Worm (Caenorhabditis elegans) whole organism, L3 larva: ENCODE results near the gene anat-1.
A peak's percentile ranks its signal among the peaks of the same experiment; 100 is the strongest.

ENCODE experiments used
- R02D3.7 ChIP-seq: fragments of 150-350 bp; optimal IDR thresholded peaks from 2 replicates; lab custom pipeline; 2014; ENCODE audit warnings: missing biosample characterization, missing genetic modification characterization
- ZK546.5 ChIP-seq: sonication (generic microtip); optimal IDR thresholded peaks from 2 replicates; lab custom pipeline; 2017; ENCODE audit warnings: missing biosample characterization, missing genetic modification characterization
- aly-2 ChIP-seq: fragments of 150-350 bp; optimal IDR thresholded peaks from 2 replicates; lab custom pipeline; 2014; ENCODE audit warnings: missing biosample characterization, missing genetic modification characterization
- ama-1 ChIP-seq: fragments of 150-350 bp; optimal IDR thresholded peaks from 2 replicates; lab custom pipeline; 2018
- ceh-16 ChIP-seq: sonication (generic microtip); optimal IDR thresholded peaks from 2 replicates; lab custom pipeline; 2017; ENCODE audit warnings: missing biosample characterization, missing genetic modification characterization
- ceh-28 ChIP-seq: fragments of 150-350 bp; optimal IDR thresholded peaks from 2 replicates; lab custom pipeline; 2014; ENCODE audit warnings: missing biosample characterization, missing genetic modification reagents, missing genetic modification characterization
- ceh-82 ChIP-seq: fragments of 150-350 bp; optimal IDR thresholded peaks from 2 replicates; lab custom pipeline; 2014; ENCODE audit warnings: missing biosample characterization, missing genetic modification characterization
- ceh-9 ChIP-seq: sonication (generic microtip); optimal IDR thresholded peaks from 2 replicates; lab custom pipeline; 2018; ENCODE audit warnings: missing biosample characterization, missing genetic modification characterization
- daf-12 ChIP-seq: fragments of 150-350 bp; optimal IDR thresholded peaks from 2 replicates; lab custom pipeline; 2014; ENCODE audit warnings: missing biosample characterization, missing genetic modification reagents, missing genetic modification characterization
- egl-5 ChIP-seq: fragments of 150-350 bp; optimal IDR thresholded peaks from 2 replicates; lab custom pipeline; 2017; ENCODE audit warnings: missing biosample characterization, missing genetic modification reagents, missing genetic modification characterization, inconsistent platforms
- elt-2 ChIP-seq: sonication (generic microtip); optimal IDR thresholded peaks from 2 replicates; lab custom pipeline; 2016; ENCODE audit warnings: missing genetic modification reagents, mild to moderate bottlenecking, missing genetic modification characterization, missing compliant biosample characterization
- elt-3 ChIP-seq, 3 experiments: fragments of 150-350 bp in 1 of 3; sonication (generic microtip) in 2 of 3; optimal IDR thresholded peaks; 2 replicates in 2 of 3; 4 replicates in 1 of 3; lab custom pipeline; 2014 to 2017; ENCODE audit warnings: missing biosample characterization in 3 of 3, missing genetic modification characterization in 3 of 3
- eor-1 ChIP-seq, 2 experiments: fragments of 150-350 bp; optimal IDR thresholded peaks; 2 replicates each; lab custom pipeline; 2014 to 2018; ENCODE audit warnings: missing biosample characterization in 2 of 2, missing genetic modification characterization in 2 of 2
- fkh-10 ChIP-seq: sonication (generic microtip); optimal IDR thresholded peaks from 2 replicates; lab custom pipeline; 2017; ENCODE audit warnings: missing biosample characterization, missing genetic modification reagents, missing genetic modification characterization
- fkh-2 ChIP-seq: fragments of 150-350 bp; optimal IDR thresholded peaks from 2 replicates; lab custom pipeline; 2014; ENCODE audit warnings: missing biosample characterization, missing genetic modification reagents, missing genetic modification characterization
- fos-1 ChIP-seq: fragments of 150-350 bp; optimal IDR thresholded peaks from 2 replicates; lab custom pipeline; 2014; ENCODE audit warnings: missing biosample characterization, missing genetic modification characterization
- hmg-11 ChIP-seq: sonication (generic microtip); optimal IDR thresholded peaks from 2 replicates; lab custom pipeline; 2016; ENCODE audit warnings: missing genetic modification characterization, missing compliant biosample characterization
- lin-15B ChIP-seq: fragments of 150-350 bp; optimal IDR thresholded peaks from 2 replicates; lab custom pipeline; 2014; ENCODE audit warnings: missing biosample characterization, missing genetic modification characterization
- lin-39 ChIP-seq: fragments of 150-350 bp; optimal IDR thresholded peaks from 2 replicates; lab custom pipeline; 2018; ENCODE audit warnings: missing biosample characterization, missing genetic modification reagents, missing genetic modification characterization
- lsy-12 ChIP-seq: sonication (generic microtip); optimal IDR thresholded peaks from 2 replicates; lab custom pipeline; 2016; ENCODE audit warnings: mild to moderate bottlenecking, missing genetic modification characterization, missing compliant biosample characterization
- mdl-1 ChIP-seq: fragments of 150-350 bp; optimal IDR thresholded peaks from 2 replicates; lab custom pipeline; 2014; ENCODE audit warnings: missing biosample characterization, missing genetic modification characterization
- mml-1 ChIP-seq: fragments of 150-350 bp; sonication (generic microtip); optimal IDR thresholded peaks from 3 replicates; lab custom pipeline; 2014; ENCODE audit warnings: missing biosample characterization, missing genetic modification characterization
- nfya-1 ChIP-seq: sonication (generic microtip); optimal IDR thresholded peaks from 2 replicates; lab custom pipeline; 2017; ENCODE audit warnings: missing genetic modification characterization, mild to moderate bottlenecking, missing compliant biosample characterization, antibody characterized with exemption, moderate library complexity; ENCODE audit not compliant: insufficient read depth
- nhr-11 ChIP-seq: fragments of 150-350 bp; optimal IDR thresholded peaks from 2 replicates; lab custom pipeline; 2014; ENCODE audit warnings: missing biosample characterization, missing genetic modification characterization
- nhr-12 ChIP-seq: fragments of 150-350 bp; optimal IDR thresholded peaks from 2 replicates; lab custom pipeline; 2014; ENCODE audit warnings: missing biosample characterization, missing genetic modification characterization
- nhr-23 ChIP-seq: fragments of 150-350 bp; optimal IDR thresholded peaks from 2 replicates; lab custom pipeline; 2014; ENCODE audit warnings: missing biosample characterization, missing genetic modification reagents, missing genetic modification characterization
- nhr-237 ChIP-seq: fragments of 150-350 bp; optimal IDR thresholded peaks from 2 replicates; lab custom pipeline; 2014; ENCODE audit warnings: missing biosample characterization, missing genetic modification characterization
- nhr-25 ChIP-seq: sonication (generic microtip); optimal IDR thresholded peaks from 2 replicates; lab custom pipeline; 2017; ENCODE audit warnings: missing biosample characterization, missing genetic modification characterization
- nhr-28 ChIP-seq: fragments of 150-350 bp; optimal IDR thresholded peaks from 2 replicates; lab custom pipeline; 2014; ENCODE audit warnings: missing biosample characterization, missing genetic modification characterization
- nhr-43 ChIP-seq: sonication (generic microtip); optimal IDR thresholded peaks from 2 replicates; lab custom pipeline; 2016; ENCODE audit warnings: mild to moderate bottlenecking, missing genetic modification characterization, missing compliant biosample characterization; ENCODE audit not compliant: poor library complexity, severe bottlenecking
- nhr-76 ChIP-seq: fragments of 150-350 bp; sonication (generic microtip); optimal IDR thresholded peaks from 5 replicates; lab custom pipeline; 2014; ENCODE audit warnings: missing biosample characterization, missing genetic modification characterization
- pha-4 ChIP-seq: fragments of 150-350 bp; optimal IDR thresholded peaks from 2 replicates; lab custom pipeline; 2014; ENCODE audit warnings: missing biosample characterization, missing genetic modification reagents, missing genetic modification characterization
- pqm-1 ChIP-seq: fragments of 150-350 bp; optimal IDR thresholded peaks from 2 replicates; lab custom pipeline; 2017; ENCODE audit warnings: missing biosample characterization, missing genetic modification characterization, inconsistent platforms
- sea-2 ChIP-seq: fragments of 150-350 bp; sonication (generic microtip); optimal IDR thresholded peaks from 4 replicates; lab custom pipeline; 2014; ENCODE audit warnings: missing biosample characterization, missing genetic modification reagents, missing genetic modification characterization
- skn-1 ChIP-seq: fragments of 150-350 bp; optimal IDR thresholded peaks from 2 replicates; lab custom pipeline; 2014; ENCODE audit warnings: missing biosample characterization, missing genetic modification characterization
- snpc-4 ChIP-seq: fragments of 150-350 bp; optimal IDR thresholded peaks from 2 replicates; lab custom pipeline; 2014; ENCODE audit warnings: missing biosample characterization, missing genetic modification characterization
- tbx-2 ChIP-seq: sonication (generic microtip); optimal IDR thresholded peaks from 2 replicates; lab custom pipeline; 2016; ENCODE audit warnings: mild to moderate bottlenecking, missing genetic modification characterization, missing compliant biosample characterization
- unc-39 ChIP-seq: sonication (generic microtip); optimal IDR thresholded peaks from 4 replicates; lab custom pipeline; 2017; ENCODE audit warnings: missing biosample characterization, missing genetic modification characterization
- unc-62 ChIP-seq: fragments of 150-350 bp; sonication (generic microtip); optimal IDR thresholded peaks from 4 replicates; lab custom pipeline; 2014; ENCODE audit warnings: missing biosample characterization, missing genetic modification reagents, missing genetic modification characterization
- zag-1 ChIP-seq: fragments of 150-350 bp; optimal IDR thresholded peaks from 2 replicates; lab custom pipeline; 2014; ENCODE audit warnings: missing biosample characterization, missing genetic modification characterization
- ztf-4 ChIP-seq: fragments of 150-350 bp; optimal IDR thresholded peaks from 2 replicates; lab custom pipeline; 2014; ENCODE audit warnings: missing biosample characterization, missing genetic modification characterization

anat-1 gene

DNA sequence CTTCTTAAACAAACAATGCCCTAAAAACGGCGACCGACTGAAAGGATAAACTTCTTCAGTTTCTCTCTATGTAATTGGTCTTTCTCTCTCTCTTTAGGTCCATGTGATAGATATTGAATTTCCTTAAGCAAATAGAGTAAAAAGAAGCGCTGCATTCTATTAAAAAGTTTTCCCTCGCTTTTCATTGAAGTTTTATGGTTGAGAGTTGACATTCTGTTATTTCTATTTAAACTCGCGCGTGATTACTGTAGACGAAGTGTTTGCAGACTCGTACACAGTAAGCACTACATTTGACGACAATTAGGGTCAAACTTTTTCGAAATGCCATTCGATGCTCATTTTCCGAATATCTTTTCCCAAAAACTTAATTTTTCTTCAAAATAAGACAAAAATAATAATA, 6.5 kb downstream of the anat-1 start:
- TF ChIP-seq nhr-25 (tag; lab: Kevin White, UChicago) (no peak), pha-4 (peak; percentile 57)

DNA sequence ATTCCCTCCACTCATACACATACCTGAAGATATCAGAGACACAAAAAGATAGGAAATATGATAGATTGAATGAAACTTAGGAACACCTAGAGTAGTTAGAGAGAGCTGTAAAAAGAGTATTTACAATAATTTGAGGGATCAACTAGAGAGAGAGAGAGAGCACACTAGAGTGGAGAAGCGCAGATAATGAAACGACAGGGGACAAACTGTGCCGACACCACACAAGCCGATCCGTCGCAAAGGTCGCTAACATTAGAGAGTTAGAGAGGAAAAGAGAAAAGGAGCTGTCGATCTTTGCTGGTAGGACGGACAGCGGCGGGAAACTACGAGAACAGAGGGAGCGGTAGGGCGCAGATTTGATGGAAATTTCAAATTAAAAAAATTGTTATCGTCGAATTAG, 14.5 kb downstream of the anat-1 start, which contains the start of gene dyci-1:
TSS of gene dyci-1 (minus strand) at position 122 of the 400 bp plus-strand sequence.
- TF ChIP-seq elt-2 (tag; lab: Kevin White, UChicago) (peak; percentile 22), nfya-1 (tag; lab: Kevin White, UChicago) (peak; percentile 32), nhr-28 (no peak), nhr-25 (tag; lab: Kevin White, UChicago) (peak; percentile 30), daf-12 (tag; lab: Kevin White, UChicago) (no peak), ztf-4 (tag; lab: Kevin White, UChicago) (no peak), nhr-76 (tag; lab: Kevin White, UChicago) (no peak), lin-39 (tag; lab: Kevin White, UChicago) (no peak), snpc-4 (peak; percentile 13), nhr-12 (tag; lab: Kevin White, UChicago) (no peak), elt-3 (tag; optimal IDR thresholded peaks at IDR 0.05; lab: Kevin White, UChicago) (no peak), pqm-1 (no peak), eor-1 (tag; optimal IDR thresholded peaks at IDR 0.05; lab: Kevin White, UChicago) (no peak), mml-1 (tag; lab: Kevin White, UChicago) (no peak), R02D3.7 (tag; lab: Kevin White, UChicago) (no peak), ama-1 (no peak), ceh-82 (tag; lab: Kevin White, UChicago) (no peak), ceh-28 (peak; percentile 17), pha-4 (peak; percentile 87), lin-15B (tag; lab: Kevin White, UChicago) (peak; percentile 30)

DNA sequence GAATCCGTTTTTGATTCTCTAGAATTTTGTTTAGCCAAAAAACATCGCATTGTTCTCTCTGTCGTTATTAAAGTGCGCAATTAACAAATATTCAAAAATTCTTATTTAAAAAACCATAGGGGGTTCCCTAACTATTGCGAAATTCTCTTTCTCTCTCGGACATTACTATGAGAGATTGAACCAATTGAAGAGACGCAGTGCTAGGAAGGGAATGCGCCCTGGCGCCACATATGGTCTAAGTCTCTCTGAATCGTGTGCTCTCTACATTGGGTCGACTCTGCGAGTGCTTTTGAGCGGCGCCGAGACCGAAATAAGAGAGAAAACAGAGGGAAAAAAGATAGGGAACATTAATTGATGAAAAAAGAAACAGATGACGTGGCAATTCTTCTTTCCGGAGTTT, 15.2 kb downstream of the anat-1 start:
- TF ChIP-seq snpc-4 = peak; percentile 54
- no peak for TF ChIP-seq daf-12 (tag; lab: Kevin White, UChicago)
- no peak for TF ChIP-seq ztf-4 (tag; lab: Kevin White, UChicago)
- peak; percentile 79 for TF ChIP-seq pha-4
- peak; percentile 17 for TF ChIP-seq zag-1
- TF ChIP-seq pqm-1 = peak; percentile 49
- TF ChIP-seq nhr-43 = peak; percentile 14
- no peak for TF ChIP-seq mml-1 (tag; lab: Kevin White, UChicago)
- no peak for TF ChIP-seq unc-62 (GFP tag; lab: Kevin White, UChicago)
- TF ChIP-seq elt-2 (tag; lab: Kevin White, UChicago) = peak; percentile 60
- peak; percentile 14 for TF ChIP-seq skn-1 (tag; lab: Kevin White, UChicago)
- peak; percentile 32 for TF ChIP-seq nhr-25 (tag; lab: Kevin White, UChicago)
- TF ChIP-seq nfya-1 (tag; lab: Kevin White, UChicago) = peak; percentile 85
- no peak for TF ChIP-seq ceh-9 (tag; lab: Kevin White, UChicago)
- peak; percentile 63 for TF ChIP-seq lin-39 (tag; lab: Kevin White, UChicago)
- peak; percentile 52 for TF ChIP-seq lin-15B (tag; lab: Kevin White, UChicago)
- peak; percentile 59 for TF ChIP-seq lsy-12 (tag; lab: Kevin White, UChicago)
- TF ChIP-seq ceh-28 = peak; percentile 45
- TF ChIP-seq hmg-11 = peak; percentile 89
- TF ChIP-seq egl-5 (tag; lab: Kevin White, UChicago) = peak; percentile 57
- peak; percentile 4 for TF ChIP-seq tbx-2 (tag; lab: Kevin White, UChicago)
- no peak for TF ChIP-seq elt-3 (tag; optimal IDR thresholded peaks at IDR 0.05; lab: Kevin White, UChicago)
- peak; percentile 52 for TF ChIP-seq nhr-23 (tag; lab: Kevin White, UChicago)

DNA sequence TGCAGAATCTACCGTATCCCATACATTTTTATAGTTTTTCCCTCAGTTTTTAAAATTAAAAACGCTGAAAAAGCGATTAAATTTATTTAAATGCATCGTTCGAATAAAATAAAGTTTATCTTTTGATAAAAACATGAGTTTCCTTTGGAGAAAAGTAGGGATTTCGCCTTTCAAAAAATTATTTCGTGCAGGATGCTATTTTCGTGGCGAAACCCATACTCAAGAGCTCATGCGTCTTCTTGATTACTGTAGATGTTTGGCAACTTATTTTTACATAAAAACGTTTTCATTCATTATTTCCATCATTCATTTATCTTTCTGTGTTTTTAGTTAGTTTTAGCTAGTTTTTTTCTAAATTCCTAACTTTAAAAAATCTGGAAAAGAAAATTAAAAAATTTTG, 19.3 kb downstream of the anat-1 start:
- no peak for TF ChIP-seq fkh-2 (tag; lab: Kevin White, UChicago)
- TF ChIP-seq ceh-16 (tag; lab: Kevin White, UChicago) = no peak

DNA sequence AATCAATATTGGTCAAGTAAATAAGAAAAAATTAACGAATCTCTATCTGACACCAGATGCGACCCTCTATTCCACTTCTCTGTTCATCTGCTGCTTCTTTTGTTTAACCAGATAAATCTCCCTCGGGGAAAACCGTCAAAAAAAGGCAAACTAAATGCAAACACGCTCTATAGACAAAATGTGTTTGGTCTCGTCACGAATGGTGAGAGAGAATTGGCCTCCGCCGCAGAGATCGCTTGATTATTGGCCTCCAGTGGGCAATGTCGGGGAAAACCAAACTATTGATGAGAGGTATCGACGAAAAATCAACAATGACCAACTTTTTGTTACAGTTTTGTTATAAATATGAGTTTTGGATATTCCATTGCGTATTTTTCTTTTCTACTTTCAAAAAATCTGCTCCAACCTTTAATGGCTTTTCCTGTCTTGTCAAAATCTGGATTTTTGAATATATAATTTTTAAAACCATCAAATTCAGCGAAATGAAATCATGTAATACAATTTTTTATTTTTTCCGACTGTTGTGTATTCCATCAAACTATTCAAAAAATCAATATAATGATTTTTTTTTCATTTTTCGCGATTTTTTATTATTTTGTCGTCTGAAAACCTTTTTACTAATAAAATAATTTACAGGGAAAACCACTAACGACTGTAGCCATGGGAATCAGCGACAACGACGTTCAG, 19.9 kb downstream of the anat-1 start, which contains the start of the genes C17H12.2 and vha-8:
TSS of gene C17H12.2 (minus strand) at position 51 of the 687 bp plus-strand sequence.
TSS of gene vha-8 (plus strand) at position 637 of the 687 bp plus-strand sequence.
- TF ChIP-seq ztf-4 (tag; lab: Kevin White, UChicago) (no peak), lin-15B (tag; lab: Kevin White, UChicago) (peak; percentile 100), fkh-10 (GFP tag; lab: Kevin White, UChicago) (peak; percentile 40), elt-3 (tag; optimal IDR thresholded peaks at IDR 0.05; lab: Kevin White, UChicago) (peak in 2 of 3 experiments; percentile 41 to 59), aly-2 (tag; lab: Kevin White, UChicago) (no peak), daf-12 (tag; lab: Kevin White, UChicago) (no peak), unc-62 (GFP tag; lab: Kevin White, UChicago) (peak; percentile 76), sea-2 (peak; percentile 41), nhr-28 (no peak), ceh-9 (tag; lab: Kevin White, UChicago) (no peak), tbx-2 (tag; lab: Kevin White, UChicago) (peak; percentile 70), mdl-1 (tag; lab: Kevin White, UChicago) (no peak), nfya-1 (tag; lab: Kevin White, UChicago) (peak; percentile 97), nhr-237 (no peak), ZK546.5 (no peak), eor-1 (tag; optimal IDR thresholded peaks at IDR 0.05; lab: Kevin White, UChicago) (no peak), nhr-11 (tag; lab: Kevin White, UChicago) (peak; percentile 58), unc-39 (tag; lab: Kevin White, UChicago) (no peak), ama-1 (peak; percentile 36), fos-1 (peak; percentile 5), lsy-12 (tag; lab: Kevin White, UChicago) (peak; percentile 83), nhr-76 (tag; lab: Kevin White, UChicago) (peak; percentile 58), mml-1 (tag; lab: Kevin White, UChicago) (no peak), zag-1 (no peak)
